Worm (Caenorhabditis elegans) whole organism, young adult: Measurements from ENCODE around the gene K07E3.1.

Experiments used
- F57C9.4 ChIP-seq: sonication (generic microtip); optimal IDR thresholded peaks from 2 replicates; lab custom pipeline; 2017; ENCODE audit warnings: mild to moderate bottlenecking, missing genetic modification characterization, missing compliant biosample characterization
- Y53F4B.3 ChIP-seq: fragments of 200-800 bp; sonication (Bioruptor generic); IDR thresholded peaks from 2 replicates; pipeline ENCODE4 v1.3.6; 2022; ENCODE audit warnings: missing genetic modification reagents, missing genetic modification characterization, missing compliant biosample characterization
- Y95B8A.8 ChIP-seq: fragments of 200-800 bp; sonication (Bioruptor generic); IDR thresholded peaks from 2 replicates; pipeline ENCODE4 v1.3.6; 2022; ENCODE audit warnings: missing genetic modification reagents, missing genetic modification characterization, missing compliant biosample characterization
- athp-1 ChIP-seq: sonication (generic microtip); optimal IDR thresholded peaks from 2 replicates; lab custom pipeline; 2017; ENCODE audit warnings: mild to moderate bottlenecking, missing genetic modification characterization, missing compliant biosample characterization
- cebp-1 ChIP-seq, 2 experiments: fragments of 200-800 bp in 1 of 2; sonication (Bioruptor generic) in 1 of 2; sonication (generic microtip) in 1 of 2; IDR thresholded peaks in 1 of 2; optimal IDR thresholded peaks in 1 of 2; 2 replicates each; pipeline versions ENCODE4 v1.3.6 to Lab custom; 2017 to 2022; ENCODE audit warnings: missing compliant biosample characterization in 2 of 2, missing genetic modification characterization in 2 of 2, mild to moderate bottlenecking in 1 of 2, missing genetic modification reagents in 1 of 2, moderate library complexity in 1 of 2
- ceh-100 ChIP-seq: fragments of 200-800 bp; sonication (Bioruptor generic); IDR thresholded peaks from 2 replicates; pipeline ENCODE4 v1.3.6; 2022; ENCODE audit warnings: missing genetic modification reagents, missing genetic modification characterization, missing compliant biosample characterization
- ceh-91 ChIP-seq: fragments of 200-800 bp; sonication (Bioruptor generic); IDR thresholded peaks from 2 replicates; pipeline ENCODE4 v1.3.6; 2022; ENCODE audit warnings: missing genetic modification reagents, missing genetic modification characterization, missing compliant biosample characterization
- hlh-26 ChIP-seq: fragments of 200-800 bp; sonication (Bioruptor generic); conservative IDR thresholded peaks from 2 replicates; pipeline ENCODE4 v1.3.6; 2022; ENCODE audit warnings: missing genetic modification reagents, missing genetic modification characterization, missing compliant biosample characterization
- madf-3 ChIP-seq: fragments of 200-800 bp; sonication (Bioruptor generic); IDR thresholded peaks from 2 replicates; pipeline ENCODE4 v1.3.6; 2022; ENCODE audit warnings: missing genetic modification reagents, missing genetic modification characterization, missing compliant biosample characterization
- sea-2 ChIP-seq: fragments of 200-800 bp; sonication (Bioruptor generic); IDR thresholded peaks from 2 replicates; pipeline ENCODE4 v1.3.6; 2022; ENCODE audit warnings: missing genetic modification characterization, missing compliant biosample characterization
- snpc-4 ChIP-seq, 5 experiments: fragments of 150-350 bp in 1 of 5; sonication (generic microtip) in 4 of 5; optimal IDR thresholded peaks; 2 replicates each; lab custom pipeline; 2014 to 2018; ENCODE audit warnings: missing genetic modification characterization in 5 of 5, missing biosample characterization in 3 of 5, antibody characterized with exemption in 2 of 5, mild to moderate bottlenecking in 2 of 5, missing compliant biosample characterization in 2 of 5, missing genotype in 2 of 5, moderate library complexity in 2 of 5, missing genetic modification reagents in 1 of 5
- tlf-1 ChIP-seq: fragments of 200-800 bp; sonication (Bioruptor generic); optimal IDR thresholded peaks from 2 replicates; lab custom pipeline; 2018; ENCODE audit warnings: mild to moderate bottlenecking, missing genetic modification characterization, missing compliant biosample characterization
- unc-62 ChIP-seq: fragments of 150-350 bp; optimal IDR thresholded peaks from 2 replicates; lab custom pipeline; 2014; ENCODE audit warnings: missing biosample characterization, missing genetic modification reagents, missing genetic modification characterization

DNA sequence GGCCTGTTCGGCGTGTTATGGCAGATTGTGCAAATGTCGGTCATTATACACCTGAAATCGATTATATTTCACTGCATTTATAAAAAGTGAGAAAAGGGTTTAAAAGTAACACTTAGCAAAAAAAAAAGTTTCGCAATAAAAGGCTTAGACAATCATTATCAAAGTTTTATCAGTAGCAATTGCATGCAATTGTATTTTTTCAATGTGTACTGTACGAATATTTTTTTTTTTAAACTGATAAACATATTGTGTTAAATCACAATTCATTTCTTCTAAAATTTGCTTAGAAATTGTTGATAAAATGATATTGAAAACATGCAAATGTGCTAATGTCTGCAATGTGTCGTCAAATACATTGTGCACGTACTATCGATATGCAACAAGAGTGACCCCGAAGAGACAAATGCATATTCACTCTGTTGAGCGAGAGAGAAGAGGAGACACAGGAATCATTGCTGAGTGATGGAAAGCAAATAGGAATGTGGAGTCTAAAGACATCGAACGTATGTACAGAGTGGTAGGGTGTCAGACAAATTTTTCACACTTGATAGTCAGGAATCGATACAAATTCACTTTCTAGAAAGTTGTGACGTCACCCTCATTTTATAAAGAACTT is 26.1 kb downstream of the K07E3.1 start, which contains the start of gene C02B8.6:
- no peak for TF ChIP-seq Y53F4B.3 (GFP tag; lab: Robert Waterston, UW)
- TF ChIP-seq snpc-4 (GFP tag; optimal IDR thresholded peaks at IDR 0.05; lab: Kevin White, UChicago), result no peak
- TF ChIP-seq snpc-4 (tag; optimal IDR thresholded peaks at IDR 0.05; lab: Kevin White, UChicago), result no peak
- TF ChIP-seq F57C9.4, result no peak
- TF ChIP-seq unc-62 (GFP tag; lab: Kevin White, UChicago), result no peak
- TF ChIP-seq cebp-1 (GFP tag; IDR thresholded peaks at IDR 0.05; lab: Robert Waterston, UW), result no peak
- no peak for TF ChIP-seq cebp-1 (tag; optimal IDR thresholded peaks at IDR 0.05; lab: Kevin White, UChicago)
- TF ChIP-seq madf-3 (GFP tag; lab: Robert Waterston, UW), result no peak
- TF ChIP-seq Y95B8A.8 (GFP tag; lab: Robert Waterston, UW), result no peak
- TF ChIP-seq athp-1 (tag; lab: Kevin White, UChicago), result no peak
- TF ChIP-seq ceh-100 (GFP tag; lab: Robert Waterston, UW), result no peak
- TF ChIP-seq tlf-1 (GFP tag; lab: Kevin White, UChicago), result no peak
- TF ChIP-seq sea-2 (GFP tag; lab: Robert Waterston, UW), result no peak
- TF ChIP-seq ceh-91, result no peak
- no peak for TF ChIP-seq hlh-26 (GFP tag; lab: Robert Waterston, UW)
